Worm (Caenorhabditis elegans): ENCODE results near the gene ire-1.
A peak's percentile ranks its signal among the peaks of the same experiment; 100 is the strongest.

Gene ire-1

ce11 chrII:8144543-8144942, 19.8 kb upstream of the ire-1 start, which contains the start of gene F10B5.2:
TSS of gene F10B5.2 (plus strand) at chrII:8144762.
- TF ChIP-seq bed-3 (GFP tag; optimal IDR thresholded peaks at IDR 0.05) (no peak), pha-4 (tag; optimal IDR thresholded peaks at IDR 0.05) (no peak), lin-13 (tag; optimal IDR thresholded peaks at IDR 0.05) (no peak), unc-39 (tag; optimal IDR thresholded peaks at IDR 0.05) (no peak), nhr-2 (tag; optimal IDR thresholded peaks at IDR 0.05) (no peak), ham-2 (GFP tag; optimal IDR thresholded peaks at IDR 0.05) (no peak), M03D4.4 (tag; optimal IDR thresholded peaks at IDR 0.05) (no peak), ztf-11 (tag; optimal IDR thresholded peaks at IDR 0.05) (no peak), zip-8 (tag; optimal IDR thresholded peaks at IDR 0.05) (no peak), ces-1 (GFP tag; optimal IDR thresholded peaks at IDR 0.05) (no peak), tbx-8 (GFP tag; optimal IDR thresholded peaks at IDR 0.05) (no peak), mab-5 (tag; optimal IDR thresholded peaks at IDR 0.05) (no peak), mls-2 (tag; optimal IDR thresholded peaks at IDR 0.05) (no peak), mep-1 (tag; optimal IDR thresholded peaks at IDR 0.05) (no peak), nhr-76 (tag; optimal IDR thresholded peaks at IDR 0.05) (no peak), elt-1 (tag; optimal IDR thresholded peaks at IDR 0.05; ENCODE audit: borderline replicate concordance, insufficient read depth) (no peak)

- TF ChIP-seq nhr-76 (tag; optimal IDR thresholded peaks at IDR 0.05), result no peak
- TF ChIP-seq M03D4.4 (tag; optimal IDR thresholded peaks at IDR 0.05), result no peak
- TF ChIP-seq sem-2 (GFP tag; optimal IDR thresholded peaks at IDR 0.05), result no peak
- peak; percentile 40 for TF ChIP-seq hlh-1 (tag; optimal IDR thresholded peaks at IDR 0.05)
- no peak for TF ChIP-seq mls-2 (tag; optimal IDR thresholded peaks at IDR 0.05)
- TF ChIP-seq lsy-2 (tag; optimal IDR thresholded peaks at IDR 0.05), result peak; percentile 94
- peak; percentile 57 for TF ChIP-seq nhr-237 (tag; optimal IDR thresholded peaks at IDR 0.05)
- TF ChIP-seq tbx-8 (GFP tag; optimal IDR thresholded peaks at IDR 0.05), result no peak
- no peak for TF ChIP-seq lin-13 (tag; optimal IDR thresholded peaks at IDR 0.05)
These were observed 18.7 kb upstream of the ire-1 start, which contains the start of the genes ints-11 and rpl-10 for ce11 chrII:8143278-8143931. TSS of gene ints-11 (minus strand) at chrII:8143478. TSS of gene rpl-10 (plus strand) at chrII:8143881.

DNA sequence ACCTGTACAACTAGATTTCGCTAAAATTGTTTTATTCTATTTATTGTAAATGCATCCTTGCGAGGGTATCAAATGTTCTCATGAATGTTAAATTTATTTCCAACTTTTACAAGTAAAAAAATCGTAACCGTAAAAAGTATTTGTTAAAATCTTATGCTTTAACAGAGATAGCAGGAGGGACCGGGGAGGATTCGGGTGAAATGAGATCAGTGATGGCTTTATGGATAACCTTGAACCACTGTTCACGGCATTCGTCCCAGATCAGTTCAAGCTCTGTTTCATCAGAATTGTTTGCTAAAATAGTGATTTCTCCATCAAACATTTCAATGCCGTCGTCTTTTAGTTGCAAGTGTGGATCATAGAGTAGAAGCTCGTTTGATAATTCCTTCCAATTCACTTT, 16.4 kb upstream of the ire-1 start:
- TF ChIP-seq ztf-11 (tag; optimal IDR thresholded peaks at IDR 0.05), result no peak
- no peak for TF ChIP-seq cnd-1 (tag; optimal IDR thresholded peaks at IDR 0.05)
- no peak for TF ChIP-seq ces-1 (GFP tag; optimal IDR thresholded peaks at IDR 0.05)
- no peak for TF ChIP-seq tbx-8 (GFP tag; optimal IDR thresholded peaks at IDR 0.05)
- TF ChIP-seq unc-120 (tag; optimal IDR thresholded peaks at IDR 0.05; ENCODE audit: poor library complexity, severe bottlenecking), result no peak
- no peak for TF ChIP-seq nhr-237 (tag; optimal IDR thresholded peaks at IDR 0.05)
- no peak for TF ChIP-seq mep-1 (tag; optimal IDR thresholded peaks at IDR 0.05)
- no peak for TF ChIP-seq M03D4.4 (tag; optimal IDR thresholded peaks at IDR 0.05)
- no peak for TF ChIP-seq nhr-76 (tag; optimal IDR thresholded peaks at IDR 0.05)
- no peak for TF ChIP-seq unc-62 (GFP tag; optimal IDR thresholded peaks at IDR 0.05)
- no peak for TF ChIP-seq ceh-43 (GFP tag; optimal IDR thresholded peaks at IDR 0.05)
- no peak for TF ChIP-seq blmp-1 (tag; optimal IDR thresholded peaks at IDR 0.05)
- no peak for TF ChIP-seq ceh-39 (tag; optimal IDR thresholded peaks at IDR 0.05)
- TF ChIP-seq zip-8 (tag; optimal IDR thresholded peaks at IDR 0.05), result no peak

DNA sequence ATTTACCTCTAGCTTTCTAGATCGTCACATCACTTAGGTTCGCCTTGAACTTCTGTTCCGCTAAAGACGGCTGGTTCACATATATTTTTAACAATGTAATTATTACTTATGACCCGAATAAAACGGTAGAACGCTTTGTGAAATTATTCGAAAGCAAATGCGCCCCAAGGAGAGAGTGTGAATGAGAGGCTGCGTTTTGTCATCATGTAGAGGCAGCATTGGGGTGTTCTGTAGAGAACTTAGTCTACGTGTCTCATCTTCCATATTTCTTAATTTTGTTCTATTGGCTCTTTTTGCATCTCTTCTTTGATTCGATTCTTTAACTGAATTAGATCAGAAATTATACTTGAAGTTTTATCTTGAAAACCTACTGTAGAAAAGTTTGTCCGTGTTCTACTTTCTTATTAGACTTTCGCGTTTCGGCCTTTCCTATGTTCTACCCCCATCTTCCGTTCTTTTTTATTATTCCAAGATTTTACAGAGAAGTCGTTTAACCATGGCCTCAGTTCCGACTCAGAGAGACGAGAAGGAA, 13.4 kb upstream of the ire-1 start, which contains the start of gene cdc-48.2:
Gene cdc-48.2, plus strand, starts transcription at position 482 of the 532 bp plus-strand sequence.
- TF ChIP-seq drap-1 (GFP tag; optimal IDR thresholded peaks at IDR 0.05), result no peak
- peak; percentile 2 for TF ChIP-seq ceh-83 (GFP tag; optimal IDR thresholded peaks at IDR 0.05)
- TF ChIP-seq lsy-2 (tag; optimal IDR thresholded peaks at IDR 0.05), result no peak
- no peak for TF ChIP-seq ceh-39 (tag; optimal IDR thresholded peaks at IDR 0.05)

ce11 chrII:8137379-8137778, 12.7 kb upstream of the ire-1 start:
- TF ChIP-seq unc-62 (GFP tag; optimal IDR thresholded peaks at IDR 0.05) (no peak), nhr-12 (tag; optimal IDR thresholded peaks at IDR 0.05) (no peak), zip-8 (tag; optimal IDR thresholded peaks at IDR 0.05) (peak; percentile 47), unc-120 (tag; optimal IDR thresholded peaks at IDR 0.05; ENCODE audit: poor library complexity, severe bottlenecking) (no peak), bed-3 (GFP tag; optimal IDR thresholded peaks at IDR 0.05) (no peak), nhr-2 (tag; optimal IDR thresholded peaks at IDR 0.05) (no peak), cnd-1 (tag; optimal IDR thresholded peaks at IDR 0.05) (no peak), hlh-1 (tag; optimal IDR thresholded peaks at IDR 0.05) (no peak), mab-5 (tag; optimal IDR thresholded peaks at IDR 0.05) (no peak), lin-32 (GFP tag; optimal IDR thresholded peaks at IDR 0.05) (no peak), ceh-39 (tag; optimal IDR thresholded peaks at IDR 0.05) (no peak), pha-4 (tag; optimal IDR thresholded peaks at IDR 0.05) (no peak), nhr-76 (tag; optimal IDR thresholded peaks at IDR 0.05) (no peak), ham-2 (GFP tag; optimal IDR thresholded peaks at IDR 0.05) (no peak), mep-1 (tag; optimal IDR thresholded peaks at IDR 0.05) (no peak), M03D4.4 (tag; optimal IDR thresholded peaks at IDR 0.05) (no peak), sptf-1 (tag; optimal IDR thresholded peaks at IDR 0.05) (peak; percentile 64), drap-1 (GFP tag; optimal IDR thresholded peaks at IDR 0.05) (no peak), nhr-28 (tag; optimal IDR thresholded peaks at IDR 0.05) (no peak), lsy-2 (tag; optimal IDR thresholded peaks at IDR 0.05) (peak; percentile 10), flh-1 (GFP tag; optimal IDR thresholded peaks at IDR 0.05) (no peak), nhr-237 (tag; optimal IDR thresholded peaks at IDR 0.05) (peak; percentile 67), mls-2 (tag; optimal IDR thresholded peaks at IDR 0.05) (no peak), sem-2 (GFP tag; optimal IDR thresholded peaks at IDR 0.05) (no peak), ces-1 (GFP tag; optimal IDR thresholded peaks at IDR 0.05) (peak; percentile 46), snpc-4 (tag; optimal IDR thresholded peaks at IDR 0.05) (no peak), ztf-11 (tag; optimal IDR thresholded peaks at IDR 0.05) (no peak), lin-13 (tag; optimal IDR thresholded peaks at IDR 0.05) (no peak), blmp-1 (tag; optimal IDR thresholded peaks at IDR 0.05) (no peak)
